Worm (Caenorhabditis elegans) whole organism, mixed stage, embryonic: Measurements from ENCODE around the gene hil-4.

Experiments
- ceh-39 ChIP-seq: fragments of 150-350 bp; optimal IDR thresholded peaks from 2 replicates; lab custom pipeline; 2014; ENCODE audit warnings: missing biosample characterization, missing genetic modification characterization
- ceh-43 ChIP-seq: fragments of 200-800 bp; sonication (Bioruptor generic); optimal IDR thresholded peaks from 2 replicates; lab custom pipeline; 2018; ENCODE audit warnings: mild to moderate bottlenecking, missing genetic modification characterization, moderate library complexity, missing compliant biosample characterization
- ces-1 ChIP-seq: fragments of 150-350 bp; optimal IDR thresholded peaks from 2 replicates; lab custom pipeline; 2014; ENCODE audit warnings: missing biosample characterization, missing genetic modification reagents, missing genetic modification characterization
- cnd-1 ChIP-seq: fragments of 200-800 bp; sonication (Bioruptor generic); optimal IDR thresholded peaks from 2 replicates; lab custom pipeline; 2018; ENCODE audit warnings: mild to moderate bottlenecking, missing genetic modification characterization, missing compliant biosample characterization
- drap-1 ChIP-seq: fragments of 200-800 bp; sonication (Bioruptor generic); optimal IDR thresholded peaks from 3 replicates; lab custom pipeline; 2018; ENCODE audit warnings: mild to moderate bottlenecking, missing genetic modification characterization, missing compliant biosample characterization
- elt-1 ChIP-seq: sonication (generic microtip); optimal IDR thresholded peaks from 2 replicates; lab custom pipeline; 2017; ENCODE audit warnings: missing genetic modification characterization, mild to moderate bottlenecking, missing compliant biosample characterization, antibody characterized with exemption, moderate library complexity, borderline replicate concordance; ENCODE audit not compliant: insufficient read depth
- elt-3 ChIP-seq: fragments of 150-350 bp; optimal IDR thresholded peaks from 2 replicates; lab custom pipeline; 2014; ENCODE audit warnings: missing biosample characterization, missing genetic modification characterization
- flh-1 ChIP-seq: fragments of 200-800 bp; sonication (Bioruptor generic); optimal IDR thresholded peaks from 2 replicates; lab custom pipeline; 2018; ENCODE audit warnings: mild to moderate bottlenecking, missing genetic modification characterization, moderate library complexity, missing compliant biosample characterization
- ham-2 ChIP-seq: fragments of 200-800 bp; sonication (Bioruptor generic); optimal IDR thresholded peaks from 2 replicates; lab custom pipeline; 2018; ENCODE audit warnings: mild to moderate bottlenecking, missing genetic modification characterization, missing compliant biosample characterization
- lin-32 ChIP-seq: fragments of 200-800 bp; sonication (Bioruptor generic); optimal IDR thresholded peaks from 2 replicates; lab custom pipeline; 2018; ENCODE audit warnings: mild to moderate bottlenecking, missing genetic modification characterization, missing compliant biosample characterization
- lsy-2 ChIP-seq: fragments of 150-350 bp; optimal IDR thresholded peaks from 2 replicates; lab custom pipeline; 2014; ENCODE audit warnings: missing biosample characterization, missing genetic modification characterization
- mab-5 ChIP-seq: fragments of 150-350 bp; optimal IDR thresholded peaks from 2 replicates; lab custom pipeline; 2014; ENCODE audit warnings: missing biosample characterization, missing genetic modification characterization
- mep-1 ChIP-seq: fragments of 150-350 bp; optimal IDR thresholded peaks from 2 replicates; lab custom pipeline; 2017; ENCODE audit warnings: missing biosample characterization, missing genetic modification reagents, missing genetic modification characterization, inconsistent platforms
- nhr-12 ChIP-seq: fragments of 150-350 bp; optimal IDR thresholded peaks from 2 replicates; lab custom pipeline; 2014; ENCODE audit warnings: missing biosample characterization, missing genetic modification characterization
- nhr-2 ChIP-seq: fragments of 150-350 bp; optimal IDR thresholded peaks from 2 replicates; lab custom pipeline; 2014; ENCODE audit warnings: missing biosample characterization, missing genetic modification characterization
- nhr-237 ChIP-seq: fragments of 150-350 bp; optimal IDR thresholded peaks from 2 replicates; lab custom pipeline; 2014; ENCODE audit warnings: missing biosample characterization, missing genetic modification characterization
- sem-2 ChIP-seq: fragments of 200-800 bp; sonication (Bioruptor generic); optimal IDR thresholded peaks from 2 replicates; lab custom pipeline; 2018; ENCODE audit warnings: mild to moderate bottlenecking, missing genetic modification characterization, missing compliant biosample characterization
- snpc-4 ChIP-seq: fragments of 150-350 bp; optimal IDR thresholded peaks from 2 replicates; lab custom pipeline; 2014; ENCODE audit warnings: missing biosample characterization, missing genetic modification characterization
- sptf-1 ChIP-seq: sonication (generic microtip); optimal IDR thresholded peaks from 2 replicates; lab custom pipeline; 2017; ENCODE audit warnings: mild to moderate bottlenecking, missing genetic modification characterization, moderate library complexity, missing compliant biosample characterization
- unc-120 ChIP-seq: sonication (generic microtip); optimal IDR thresholded peaks from 2 replicates; lab custom pipeline; 2017; ENCODE audit warnings: missing genetic modification characterization, missing compliant biosample characterization; ENCODE audit not compliant: poor library complexity, severe bottlenecking
- zip-8 ChIP-seq: fragments of 150-350 bp; optimal IDR thresholded peaks from 2 replicates; lab custom pipeline; 2014; ENCODE audit warnings: missing biosample characterization, missing genetic modification characterization
- ztf-11 ChIP-seq: fragments of 150-350 bp; optimal IDR thresholded peaks from 2 replicates; lab custom pipeline; 2014; ENCODE audit warnings: missing biosample characterization, missing genetic modification characterization

hil-4 gene

DNA sequence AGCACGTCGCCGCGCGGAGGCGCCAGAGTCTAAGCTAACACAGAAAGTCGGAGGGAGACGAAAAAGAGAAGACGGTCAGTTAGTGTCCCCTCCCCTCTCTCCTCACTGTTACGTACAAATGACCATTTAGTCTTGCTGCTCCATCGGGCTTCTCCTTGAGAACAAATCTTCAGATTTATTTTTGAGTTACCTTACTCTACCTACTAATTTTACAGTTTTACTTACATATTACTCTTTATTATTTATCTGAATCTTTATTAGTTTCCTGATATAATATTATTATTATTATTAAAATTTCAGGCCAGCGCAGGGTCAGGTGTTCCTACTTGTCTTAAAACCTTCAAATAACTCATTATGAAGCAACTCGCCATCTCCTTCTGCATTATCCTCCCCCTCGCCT lies 46.7 kb downstream of the hil-4 start, which contains the start of gene R02F11.1:
R02F11.1 (plus strand) TSS at position 301 of the 400 bp plus-strand sequence.
- TF ChIP-seq lsy-2 (tag; lab: Kevin White, UChicago) (no peak), mab-5 (no peak), sem-2 (GFP tag; lab: Kevin White, UChicago) (no peak), snpc-4 (no peak), lin-32 (GFP tag; lab: Kevin White, UChicago) (no peak), ztf-11 (tag; lab: Kevin White, UChicago) (no peak), elt-3 (tag; lab: Kevin White, UChicago) (no peak), ceh-43 (GFP tag; lab: Kevin White, UChicago) (no peak), cnd-1 (tag; lab: Kevin White, UChicago) (no peak), zip-8 (tag; lab: Kevin White, UChicago) (no peak), sptf-1 (no peak), elt-1 (no peak), flh-1 (GFP tag; lab: Kevin White, UChicago) (no peak), drap-1 (GFP tag; lab: Kevin White, UChicago) (no peak), mep-1 (tag; lab: Kevin White, UChicago) (no peak), nhr-2 (no peak), ceh-39 (tag; lab: Kevin White, UChicago) (no peak), nhr-12 (tag; lab: Kevin White, UChicago) (no peak), nhr-237 (tag; lab: Kevin White, UChicago) (no peak), unc-120 (tag; lab: Kevin White, UChicago) (no peak)

DNA sequence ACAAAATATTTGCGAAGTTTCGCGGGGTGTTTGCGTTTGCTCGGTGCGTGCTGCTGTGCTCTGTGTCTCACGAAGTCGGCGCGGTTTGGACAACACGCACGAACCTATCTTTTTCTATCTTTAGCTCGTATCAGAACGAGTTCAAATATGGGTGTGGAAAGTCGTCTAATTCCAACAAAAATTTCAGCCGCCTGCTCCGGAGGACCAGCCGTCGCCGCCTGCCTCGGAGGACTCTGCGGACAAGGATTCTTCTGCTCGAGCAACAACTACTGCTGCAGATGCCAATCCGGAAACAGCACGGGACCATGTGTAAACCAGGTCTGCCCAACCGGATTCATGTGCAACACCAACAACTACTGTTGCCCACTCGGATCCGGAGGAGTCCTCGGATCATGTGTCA lies 47.8 kb downstream of the hil-4 start:
- no peak for TF ChIP-seq snpc-4
- no peak for TF ChIP-seq ham-2
- TF ChIP-seq lin-32 (GFP tag; lab: Kevin White, UChicago), result no peak
- no peak for TF ChIP-seq ces-1 (GFP tag; lab: Kevin White, UChicago)
- TF ChIP-seq ceh-43 (GFP tag; lab: Kevin White, UChicago), result no peak
- TF ChIP-seq sptf-1, result no peak
